Worm (Caenorhabditis elegans): Measurements from ENCODE around the gene srz-79.

Gene srz-79

DNA sequence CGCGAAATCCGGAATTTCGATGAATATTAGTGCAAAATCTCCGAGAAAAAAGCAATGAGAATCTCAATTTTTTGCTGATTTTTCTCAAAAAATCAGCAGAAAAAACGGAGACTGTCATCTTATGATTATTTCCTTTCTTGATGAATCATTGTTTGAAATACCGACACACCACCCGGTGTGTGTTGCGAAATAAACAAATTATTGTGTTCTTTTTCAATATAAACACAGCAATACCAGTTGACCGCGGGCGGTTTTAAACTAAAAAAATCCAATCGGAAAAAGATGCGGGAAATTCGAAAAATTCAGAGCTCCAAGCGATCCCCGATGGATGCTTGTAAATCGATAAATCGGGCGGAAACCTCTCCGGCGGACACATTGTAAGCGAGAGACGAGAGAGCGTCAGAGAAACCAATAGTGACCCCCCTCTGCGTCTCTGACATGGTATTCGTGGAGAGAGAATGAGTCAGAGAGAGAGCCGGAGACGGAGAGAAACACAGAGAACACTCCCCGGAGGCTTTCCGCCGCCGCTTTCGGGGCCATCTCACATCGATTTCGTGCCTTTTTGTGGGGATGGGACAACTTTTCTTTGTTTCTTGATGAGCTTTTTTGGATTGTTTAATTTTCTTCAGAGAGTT, 22.1 kb downstream of the srz-79 start (continued):
- TF ChIP-seq lsy-27 (tag; optimal IDR thresholded peaks at IDR 0.05; ENCODE audit: borderline replicate concordance, insufficient read depth) (no peak), sea-2 (GFP tag; IDR thresholded peaks at IDR 0.05) (no peak), dpl-1 (GFP tag; optimal IDR thresholded peaks at IDR 0.05) (no peak), cebp-2 (GFP tag; IDR thresholded peaks at IDR 0.05) (no peak), nhr-27 (tag; optimal IDR thresholded peaks at IDR 0.05) (no peak)

DNA sequence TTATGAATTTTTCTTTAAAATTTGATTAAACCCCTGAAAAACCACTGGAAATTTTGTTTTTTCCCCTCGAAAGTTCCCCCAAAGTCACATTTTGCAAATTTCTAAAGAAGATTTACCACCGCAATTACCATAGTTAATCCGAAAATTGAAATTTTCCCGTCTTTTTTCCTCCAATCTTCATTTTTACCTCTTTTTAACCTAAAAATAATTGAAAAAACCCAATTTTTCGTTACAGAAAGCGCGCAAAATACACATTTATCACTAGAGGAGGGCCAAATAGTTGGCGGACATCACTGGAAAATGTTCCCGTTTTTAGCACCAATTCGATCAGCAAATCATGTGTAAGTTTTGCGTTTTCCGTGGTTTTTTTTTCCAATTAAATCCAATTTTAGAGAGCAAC, 23.2 kb downstream of the srz-79 start, which contains the start of gene unc-33:
Gene unc-33 (plus strand): TSS at position 301 of the 400 bp plus-strand sequence.
- TF ChIP-seq atf-7 (tag; optimal IDR thresholded peaks at IDR 0.05), result no peak
- no peak for TF ChIP-seq lin-26 (GFP tag; IDR thresholded peaks at IDR 0.05)
- no peak for TF ChIP-seq ceh-100 (GFP tag; IDR thresholded peaks at IDR 0.05)
- TF ChIP-seq zfh-2 (GFP tag; conservative IDR thresholded peaks at IDR 0.05), result no peak
- TF ChIP-seq F22D6.2 (tag; optimal IDR thresholded peaks at IDR 0.05), result no peak
- no peak for TF ChIP-seq attf-6 (GFP tag; IDR thresholded peaks at IDR 0.05)
- no peak for TF ChIP-seq lin-54 (GFP tag; optimal IDR thresholded peaks at IDR 0.05)
- no peak for TF ChIP-seq ekl-4 (GFP tag; IDR thresholded peaks at IDR 0.05)
- no peak for TF ChIP-seq C06A6.2 (GFP tag; conservative IDR thresholded peaks at IDR 0.05)
- TF ChIP-seq lir-1 (GFP tag; conservative IDR thresholded peaks at IDR 0.05), result no peak
- no peak for TF ChIP-seq akir-1 (GFP tag; optimal IDR thresholded peaks at IDR 0.05)
- no peak for TF ChIP-seq ceh-40 (GFP tag; IDR thresholded peaks at IDR 0.05)
- no peak for TF ChIP-seq aptf-2 (GFP tag; conservative IDR thresholded peaks at IDR 0.05)
- TF ChIP-seq Y53G8AR.9 (GFP tag; conservative IDR thresholded peaks at IDR 0.05), result no peak
- TF ChIP-seq dpff-1 (tag; optimal IDR thresholded peaks at IDR 0.05), result no peak
- TF ChIP-seq ztf-22 (GFP tag; optimal IDR thresholded peaks at IDR 0.05), result no peak
- no peak for TF ChIP-seq somi-1 (GFP tag; optimal IDR thresholded peaks at IDR 0.05)
- no peak for TF ChIP-seq ceh-91 (GFP tag; IDR thresholded peaks at IDR 0.05)

ce11 chrIV:3517582-3517981, 24.2 kb downstream of the srz-79 start:
- TF ChIP-seq F33H1.4 (GFP tag; IDR thresholded peaks at IDR 0.05) (peak; percentile 88), egl-44 (GFP tag; IDR thresholded peaks at IDR 0.05) (no peak), atf-7 (tag; optimal IDR thresholded peaks at IDR 0.05) (no peak), Y67H2A.10 (GFP tag; conservative IDR thresholded peaks at IDR 0.05) (no peak), lsy-27 (tag; optimal IDR thresholded peaks at IDR 0.05; ENCODE audit: borderline replicate concordance, insufficient read depth) (no peak), lsl-1 (GFP tag; optimal IDR thresholded peaks at IDR 0.05) (peak; percentile 96), snpc-1.3 (tag; optimal IDR thresholded peaks at IDR 0.05; ENCODE audit: insufficient read depth) (peak; percentile 56), snpc-1.1 (tag; optimal IDR thresholded peaks at IDR 0.05; ENCODE audit: insufficient read depth) (peak; percentile 43), somi-1 (GFP tag; optimal IDR thresholded peaks at IDR 0.05) (no peak), ceh-91 (GFP tag; IDR thresholded peaks at IDR 0.05) (0 out of 2 replicates have a peak, but pooled peaks have one; percentile 24), lin-54 (GFP tag; optimal IDR thresholded peaks at IDR 0.05) (peak; percentile 21), tlf-1 (GFP tag; optimal IDR thresholded peaks at IDR 0.05) (no peak), B0336.3 (GFP tag; IDR thresholded peaks at IDR 0.05) (no peak), madf-8 (GFP tag; conservative IDR thresholded peaks at IDR 0.05) (peak; percentile 53; the same call in 1 of the 2 replicates), nfyb-1 (GFP tag; IDR thresholded peaks at IDR 0.05) (no peak), xnd-1 (tag; optimal IDR thresholded peaks at IDR 0.05) (peak; percentile 84), madf-6 (GFP tag; IDR thresholded peaks at IDR 0.05) (peak; percentile 83), F55B11.4 (tag; optimal IDR thresholded peaks at IDR 0.05; ENCODE audit: borderline replicate concordance, insufficient read depth) (no peak), F10E7.11 (tag; optimal IDR thresholded peaks at IDR 0.05) (no peak), sptf-2 (GFP tag; optimal IDR thresholded peaks at IDR 0.05) (no peak)

All from whole organism, young adult.